Fruit fly (Drosophila melanogaster) whole organism, wandering third instar larva: ENCODE measurements around the gene drd.

Experiments
- Abd-B ChIP-seq: fragments of >200 bp; optimal IDR thresholded peaks from 2 replicates; lab custom pipeline; 2017; ENCODE audit warnings: missing biosample characterization, missing genetic modification characterization
- CG32264 ChIP-seq: fragments of 200-800 bp; sonication (Bioruptor generic); optimal IDR thresholded peaks from 2 replicates; lab custom pipeline; 2016; ENCODE audit warnings: missing biosample characterization, missing genetic modification characterization
- CG9705 ChIP-seq: fragments of 200-800 bp; sonication (Bioruptor generic); optimal IDR thresholded peaks from 2 replicates; lab custom pipeline; 2018; ENCODE audit warnings: missing biosample characterization, mild to moderate bottlenecking, missing genetic modification characterization
- CrebA ChIP-seq: fragments of 200-800 bp; sonication (Bioruptor generic); optimal IDR thresholded peaks from 2 replicates; lab custom pipeline; 2016; ENCODE audit warnings: missing biosample characterization, mild to moderate bottlenecking, missing genetic modification characterization, borderline replicate concordance
- Dfd ChIP-seq: fragments of >200 bp; optimal IDR thresholded peaks from 2 replicates; lab custom pipeline; 2017; ENCODE audit warnings: missing biosample characterization, missing genetic modification characterization
- Dif ChIP-seq: fragments of 200-275, 200-300 bp; sonication (Bioruptor generic); optimal IDR thresholded peaks from 2 replicates; lab custom pipeline; 2018; ENCODE audit warnings: missing biosample characterization, missing genetic modification characterization; ENCODE audit not compliant: partially characterized antibody
- GATAd ChIP-seq: sonication (Bioruptor generic); optimal IDR thresholded peaks from 2 replicates; lab custom pipeline; 2016; ENCODE audit warnings: missing biosample characterization, missing genetic modification characterization
- HLH106 ChIP-seq: fragments of 200-800 bp; optimal IDR thresholded peaks from 3 replicates; lab custom pipeline; 2019; ENCODE audit warnings: missing biosample characterization, mild to moderate bottlenecking, missing genetic modification characterization, moderate library complexity
- Hnf4 ChIP-seq: fragments of 200-800 bp; sonication (Bioruptor generic); optimal IDR thresholded peaks from 2 replicates; lab custom pipeline; 2016; ENCODE audit warnings: missing biosample characterization, mild to moderate bottlenecking, missing genetic modification characterization
- Hr78 ChIP-seq: fragments of >200 bp; optimal IDR thresholded peaks from 2 replicates; lab custom pipeline; 2017; ENCODE audit warnings: missing biosample characterization, missing genetic modification characterization
- Hr83 ChIP-seq: fragments of 200-300 bp; sonication (Bioruptor generic); optimal IDR thresholded peaks from 2 replicates; lab custom pipeline; 2016; ENCODE audit warnings: missing biosample characterization, mild to moderate bottlenecking, missing genetic modification characterization, moderate library complexity; ENCODE audit not compliant: poor library complexity, severe bottlenecking
- Jra ChIP-seq: sonication (Bioruptor generic); optimal IDR thresholded peaks from 2 replicates; lab custom pipeline; 2016; ENCODE audit warnings: missing biosample characterization, missing genetic modification characterization
- Mio ChIP-seq: sonication (Bioruptor generic); optimal IDR thresholded peaks from 2 replicates; lab custom pipeline; 2016; ENCODE audit warnings: missing biosample characterization, missing genetic modification characterization
- Myc ChIP-seq: fragments of >200 bp; optimal IDR thresholded peaks from 2 replicates; lab custom pipeline; 2017
- N ChIP-seq: fragments of >200 bp; optimal IDR thresholded peaks from 2 replicates; lab custom pipeline; 2018; ENCODE audit warnings: missing biosample characterization, missing external identifiers, missing genetic modification characterization
- OdsH ChIP-seq: fragments of 200-800 bp; sonication (Bioruptor generic); optimal IDR thresholded peaks from 2 replicates; lab custom pipeline; 2016; ENCODE audit warnings: missing biosample characterization, mild to moderate bottlenecking, missing genetic modification characterization
- Rel ChIP-seq, 2 experiments: fragments of 200-800 bp; sonication (Bioruptor generic) in 1 of 2; optimal IDR thresholded peaks; 2 replicates in 1 of 2; 3 replicates in 1 of 2; lab custom pipeline; 2016 to 2019; ENCODE audit warnings: mild to moderate bottlenecking in 2 of 2, missing biosample characterization in 2 of 2, missing genetic modification characterization in 2 of 2, moderate library complexity in 1 of 2
- Sp1 ChIP-seq: fragments of 200-800 bp; sonication (Bioruptor generic); optimal IDR thresholded peaks from 3 replicates; lab custom pipeline; 2019; ENCODE audit warnings: missing biosample characterization, mild to moderate bottlenecking, missing genetic modification characterization, moderate library complexity
- Vsx2 ChIP-seq: fragments of 200-300, 225-300 bp; sonication (Bioruptor generic); optimal IDR thresholded peaks from 2 replicates; lab custom pipeline; 2018; ENCODE audit warnings: missing biosample characterization, missing genetic modification characterization; ENCODE audit not compliant: partially characterized antibody
- br ChIP-seq: fragments of 200-800 bp; sonication (Bioruptor generic); optimal IDR thresholded peaks from 2 replicates; lab custom pipeline; 2016; ENCODE audit warnings: missing biosample characterization, missing genetic modification characterization
- brk ChIP-seq: fragments of 200-800 bp; sonication (Bioruptor generic); optimal IDR thresholded peaks from 2 replicates; lab custom pipeline; 2016; ENCODE audit warnings: missing biosample characterization, mild to moderate bottlenecking, missing genetic modification characterization
- dl ChIP-seq, 2 experiments: fragments of 175-275, 200-275 bp in 1 of 2; fragments of 200-275 bp in 1 of 2; sonication (Bioruptor generic); optimal IDR thresholded peaks; lab custom pipeline; 2018; ENCODE audit warnings: mild to moderate bottlenecking in 2 of 2, missing biosample characterization in 2 of 2, missing genetic modification characterization in 2 of 2, moderate library complexity in 2 of 2; ENCODE audit not compliant: partially characterized antibody in 2 of 2, insufficient read depth in 1 of 2
- dmrt93B ChIP-seq: fragments of 200-800 bp; sonication (Bioruptor generic); optimal IDR thresholded peaks from 2 replicates; lab custom pipeline; 2018; ENCODE audit warnings: missing biosample characterization, mild to moderate bottlenecking, missing genetic modification characterization
- dsf ChIP-seq: sonication (Bioruptor generic); optimal IDR thresholded peaks from 2 replicates; lab custom pipeline; 2016; ENCODE audit warnings: missing biosample characterization, missing genetic modification characterization, borderline replicate concordance
- ey ChIP-seq: fragments of 200-800 bp; sonication (Bioruptor generic); optimal IDR thresholded peaks from 2 replicates; lab custom pipeline; 2016; ENCODE audit warnings: missing biosample characterization, missing genetic modification characterization
- foxo ChIP-seq, 2 experiments: fragments of 200-800 bp; sonication (Bioruptor generic); optimal IDR thresholded peaks; 2 replicates in 1 of 2; 3 replicates in 1 of 2; lab custom pipeline; 2016 to 2017; ENCODE audit warnings: missing biosample characterization in 2 of 2, missing genetic modification characterization in 2 of 2
- fru ChIP-seq: fragments of 200-800 bp; sonication (Bioruptor generic); optimal IDR thresholded peaks from 3 replicates; lab custom pipeline; 2016; ENCODE audit warnings: missing biosample characterization, mild to moderate bottlenecking, missing genetic modification characterization
- h ChIP-seq: fragments of 200-800 bp; sonication (Bioruptor generic); optimal IDR thresholded peaks from 3 replicates; lab custom pipeline; 2016; ENCODE audit warnings: missing biosample characterization, mild to moderate bottlenecking, missing genetic modification characterization
- jim ChIP-seq: fragments of 175-275, 200-325 bp; sonication (Bioruptor generic); optimal IDR thresholded peaks from 2 replicates; lab custom pipeline; 2016; ENCODE audit warnings: missing biosample characterization, mild to moderate bottlenecking, missing genetic modification characterization
- lola ChIP-seq: fragments of >200 bp; optimal IDR thresholded peaks from 2 replicates; lab custom pipeline; 2017; ENCODE audit warnings: missing biosample characterization, missing genetic modification characterization
- pan ChIP-seq: fragments of >200 bp; optimal IDR thresholded peaks from 2 replicates; lab custom pipeline; 2017
- psq ChIP-seq: fragments of 200-800 bp; sonication (Bioruptor generic); optimal IDR thresholded peaks from 3 replicates; lab custom pipeline; 2017; ENCODE audit warnings: missing biosample characterization, mild to moderate bottlenecking, missing genetic modification characterization, moderate library complexity
- rgr ChIP-seq: fragments of 200-800 bp; sonication (Bioruptor generic); optimal IDR thresholded peaks from 3 replicates; lab custom pipeline; 2016; ENCODE audit warnings: missing biosample characterization, mild to moderate bottlenecking, missing genetic modification characterization
- sage ChIP-seq: fragments of 200-800 bp; sonication (Bioruptor generic); optimal IDR thresholded peaks from 2 replicates; lab custom pipeline; 2016; ENCODE audit warnings: missing biosample characterization, mild to moderate bottlenecking, missing genetic modification characterization
- sv ChIP-seq: fragments of 200-800 bp; sonication (Bioruptor generic); optimal IDR thresholded peaks from 3 replicates; lab custom pipeline; 2016; ENCODE audit warnings: missing biosample characterization, missing genetic modification characterization
- tai ChIP-seq: sonication (Bioruptor generic); optimal IDR thresholded peaks from 2 replicates; lab custom pipeline; 2016; ENCODE audit warnings: missing biosample characterization, missing genetic modification characterization
- usp ChIP-seq: fragments of >200 bp; optimal IDR thresholded peaks from 2 replicates; lab custom pipeline; 2017; ENCODE audit warnings: missing biosample characterization, missing genetic modification characterization
- woc ChIP-seq: sonication (Bioruptor generic); optimal IDR thresholded peaks from 2 replicates; lab custom pipeline; 2016; ENCODE audit warnings: missing biosample characterization, mild to moderate bottlenecking, missing genetic modification characterization

Gene drd

DNA sequence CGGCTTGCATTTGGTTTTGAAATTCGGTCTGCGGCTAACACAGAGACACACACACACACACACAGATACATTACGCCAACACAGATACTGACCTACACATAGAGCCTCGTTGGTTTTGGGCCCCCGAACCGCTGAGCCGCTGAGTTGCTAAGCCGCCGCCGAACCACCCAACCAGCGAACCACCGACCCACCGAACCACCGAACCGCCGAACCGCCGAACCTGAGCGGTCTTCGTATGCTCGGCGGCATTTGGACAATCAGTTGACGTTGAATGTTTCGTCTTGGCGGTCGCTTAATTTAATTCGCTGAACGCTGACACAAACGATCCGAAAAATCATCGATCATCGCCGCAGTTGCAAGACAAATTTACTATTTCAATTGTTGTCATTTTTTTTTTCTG, at the start of gene drd:
Gene drd (plus strand): TSS at position 258 of the 400 bp plus-strand sequence.
- no peak for TF ChIP-seq dmrt93B (GFP tag; lab: Kevin White, UChicago)
- TF ChIP-seq usp = no peak
- TF ChIP-seq Jra (GFP tag; lab: Kevin White, UChicago) = no peak
- no peak for TF ChIP-seq ey (GFP tag; lab: Kevin White, UChicago)
- no peak for TF ChIP-seq woc (GFP tag; lab: Kevin White, UChicago)
- no peak for TF ChIP-seq fru
- TF ChIP-seq Mio = no peak
- TF ChIP-seq Myc (lab: Kevin White, UChicago) = no peak
- no peak for TF ChIP-seq Dfd
- no peak for TF ChIP-seq sv (GFP tag; lab: Kevin White, UChicago)
- TF ChIP-seq N = no peak
- TF ChIP-seq CG32264 (GFP tag; lab: Kevin White, UChicago) = no peak
- no peak for TF ChIP-seq foxo (GFP tag; optimal IDR thresholded peaks at IDR 0.05; lab: Kevin White, UChicago)

dm6 chrX:15076038-15076575, 49.4 kb upstream of the drd start, which contains the start of gene Lsd-2:
Gene Lsd-2, minus strand, starts transcription at chrX:15076220.
- TF ChIP-seq foxo (GFP tag; optimal IDR thresholded peaks at IDR 0.05; lab: Kevin White, UChicago) (peak in 1 of 2 experiments; percentile 39), Hr78 (GFP tag; lab: Kevin White, UChicago) (no peak), Abd-B (no peak), fru (peak; percentile 8), Sp1 (peak; percentile 47), jim (GFP tag; lab: Kevin White, UChicago) (peak; percentile 66), pan (lab: Kevin White, UChicago) (no peak), rgr (GFP tag; lab: Kevin White, UChicago) (peak; percentile 23), Mio (no peak), dl (GFP tag; optimal IDR thresholded peaks at IDR 0.05; lab: Kevin White, UChicago; ENCODE audit: insufficient read depth in 1 of 2, partially characterized antibody in 2 of 2) (peak; percentile 13 to 22), Jra (GFP tag; lab: Kevin White, UChicago) (peak; percentile 47), dsf (GFP tag; lab: Kevin White, UChicago) (no peak), N (no peak), woc (GFP tag; lab: Kevin White, UChicago) (peak; percentile 73), dmrt93B (GFP tag; lab: Kevin White, UChicago) (peak; percentile 7), GATAd (no peak), Rel (GFP tag; optimal IDR thresholded peaks at IDR 0.05; lab: Kevin White, UChicago) (no peak), Rel (tag; optimal IDR thresholded peaks at IDR 0.05; lab: Kevin White, UChicago) (peak; percentile 53), Myc (lab: Kevin White, UChicago) (peak; percentile 99), Hnf4 (GFP tag; lab: Kevin White, UChicago) (peak; percentile 84), Vsx2 (no peak), lola (GFP tag; lab: Kevin White, UChicago) (no peak), CG9705 (peak; percentile 6), Dfd (no peak), Dif (GFP tag; lab: Kevin White, UChicago) (peak; percentile 62), h (GFP tag; lab: Kevin White, UChicago) (peak; percentile 54), OdsH (GFP tag; lab: Kevin White, UChicago) (no peak), sage (GFP tag; lab: Kevin White, UChicago) (no peak), psq (GFP tag; lab: Kevin White, UChicago) (peak; percentile 92), HLH106 (tag; lab: Kevin White, UChicago) (peak; percentile 48), br (GFP tag; lab: Kevin White, UChicago) (peak; percentile 53), sv (GFP tag; lab: Kevin White, UChicago) (no peak), brk (GFP tag; lab: Kevin White, UChicago) (no peak), ey (GFP tag; lab: Kevin White, UChicago) (peak; percentile 24), Hr83 (peak; percentile 78), usp (no peak), tai (GFP tag; lab: Kevin White, UChicago) (no peak), CG32264 (GFP tag; lab: Kevin White, UChicago) (no peak), CrebA (no peak)
